Worm (Caenorhabditis elegans): ENCODE results near the gene T07F12.1.

Gene T07F12.1

ce11 chrX:4885651-4886050 is 8.2 kb upstream of the T07F12.1 start, which contains the start of gene arrd-23:
arrd-23 (plus strand) TSS chrX:4885951.
- no peak for TF ChIP-seq W03F9.2 (tag; optimal IDR thresholded peaks at IDR 0.05)

- TF ChIP-seq him-1 (tag; optimal IDR thresholded peaks at IDR 0.05) = no peak
- TF ChIP-seq dao-5 (tag; optimal IDR thresholded peaks at IDR 0.05) = no peak
- TF ChIP-seq W03F9.2 (tag; optimal IDR thresholded peaks at IDR 0.05) = no peak
These were observed 3.7 kb upstream of the T07F12.1 start, which contains the start of gene T07F12.2 for ce11 chrX:4890159-4890558. T07F12.2 (plus strand) TSS chrX:4890245.

- no peak for TF ChIP-seq W03F9.2 (tag; optimal IDR thresholded peaks at IDR 0.05)
- no peak for TF ChIP-seq dao-5 (tag; optimal IDR thresholded peaks at IDR 0.05)
- no peak for TF ChIP-seq him-1 (tag; optimal IDR thresholded peaks at IDR 0.05)
These were observed 1.4 kb downstream of the T07F12.1 start for ce11 chrX:4895223-4895622.

ce11 chrX:4899623-4900022 is 5.8 kb downstream of the T07F12.1 start:
- TF ChIP-seq W03F9.2 (tag; optimal IDR thresholded peaks at IDR 0.05) (no peak), him-1 (tag; optimal IDR thresholded peaks at IDR 0.05) (peak; percentile 31), dao-5 (tag; optimal IDR thresholded peaks at IDR 0.05) (no peak)

- TF ChIP-seq him-1 (tag; optimal IDR thresholded peaks at IDR 0.05) (no peak), W03F9.2 (tag; optimal IDR thresholded peaks at IDR 0.05) (no peak), dao-5 (tag; optimal IDR thresholded peaks at IDR 0.05) (no peak)
These were observed 6.8 kb downstream of the T07F12.1 start, which contains the start of gene T07F12.4 for ce11 chrX:4900685-4901084. T07F12.4 (minus strand) TSS chrX:4900814.

ce11 chrX:4901974-4902373 is 8.1 kb downstream of the T07F12.1 start:
- no peak for TF ChIP-seq dao-5 (tag; optimal IDR thresholded peaks at IDR 0.05)
- TF ChIP-seq him-1 (tag; optimal IDR thresholded peaks at IDR 0.05) = no peak

- TF ChIP-seq dao-5 (tag; optimal IDR thresholded peaks at IDR 0.05) (no peak), him-1 (tag; optimal IDR thresholded peaks at IDR 0.05) (no peak), W03F9.2 (tag; optimal IDR thresholded peaks at IDR 0.05) (no peak)
These were observed 8.5 kb downstream of the T07F12.1 start for ce11 chrX:4902376-4902775.

ce11 chrX:4905804-4906203 is 11.9 kb downstream of the T07F12.1 start, which contains the start of gene K05B2.2:
K05B2.2 (plus strand) TSS chrX:4906081.
- TF ChIP-seq W03F9.2 (tag; optimal IDR thresholded peaks at IDR 0.05) = no peak
- TF ChIP-seq him-1 (tag; optimal IDR thresholded peaks at IDR 0.05) = no peak
- no peak for TF ChIP-seq dao-5 (tag; optimal IDR thresholded peaks at IDR 0.05)

- no peak for TF ChIP-seq W03F9.2 (tag; optimal IDR thresholded peaks at IDR 0.05)
- TF ChIP-seq him-1 (tag; optimal IDR thresholded peaks at IDR 0.05) = no peak
- no peak for TF ChIP-seq dao-5 (tag; optimal IDR thresholded peaks at IDR 0.05)
These were observed 17.5 kb downstream of the T07F12.1 start for ce11 chrX:4911287-4911876.

- TF ChIP-seq W03F9.2 (tag; optimal IDR thresholded peaks at IDR 0.05) (no peak), dao-5 (tag; optimal IDR thresholded peaks at IDR 0.05) (no peak), him-1 (tag; optimal IDR thresholded peaks at IDR 0.05) (no peak)
These were observed 20.6 kb downstream of the T07F12.1 start for ce11 chrX:4914464-4914863.

ce11 chrX:4915879-4916278 is 22.0 kb downstream of the T07F12.1 start, which contains the start of gene ifa-4:
ifa-4 (minus strand) TSS chrX:4915979.
- no peak for TF ChIP-seq him-1 (tag; optimal IDR thresholded peaks at IDR 0.05)
- no peak for TF ChIP-seq W03F9.2 (tag; optimal IDR thresholded peaks at IDR 0.05)
- no peak for TF ChIP-seq dao-5 (tag; optimal IDR thresholded peaks at IDR 0.05)

- TF ChIP-seq dao-5 (tag; optimal IDR thresholded peaks at IDR 0.05) (no peak), W03F9.2 (tag; optimal IDR thresholded peaks at IDR 0.05) (no peak), him-1 (tag; optimal IDR thresholded peaks at IDR 0.05) (no peak)
These were observed 27.2 kb downstream of the T07F12.1 start, which contains the start of gene K05B2.4 for ce11 chrX:4920942-4921540. K05B2.4 (minus strand) TSS chrX:4920992.

ce11 chrX:4928118-4928517 is 34.3 kb downstream of the T07F12.1 start:
- TF ChIP-seq W03F9.2 (tag; optimal IDR thresholded peaks at IDR 0.05) (no peak), him-1 (tag; optimal IDR thresholded peaks at IDR 0.05) (no peak), dao-5 (tag; optimal IDR thresholded peaks at IDR 0.05) (no peak)

ce11 chrX:4929657-4930056 is 35.8 kb downstream of the T07F12.1 start, which contains the start of gene mct-4:
mct-4 (minus strand) TSS chrX:4929757.
- TF ChIP-seq him-1 (tag; optimal IDR thresholded peaks at IDR 0.05) (no peak), W03F9.2 (tag; optimal IDR thresholded peaks at IDR 0.05) (no peak), dao-5 (tag; optimal IDR thresholded peaks at IDR 0.05) (no peak)

ce11 chrX:4932023-4932422 is 38.2 kb downstream of the T07F12.1 start:
- TF ChIP-seq W03F9.2 (tag; optimal IDR thresholded peaks at IDR 0.05) = no peak
- TF ChIP-seq dao-5 (tag; optimal IDR thresholded peaks at IDR 0.05) = no peak
- TF ChIP-seq him-1 (tag; optimal IDR thresholded peaks at IDR 0.05) = no peak
